Fruit fly (Drosophila melanogaster) whole organism, pupa: Measurements from ENCODE around the gene CG32091.
A peak's percentile ranks its signal among the peaks of the same experiment; 100 is the strongest.

Experiments
- CG10348 ChIP-seq: fragments of 200-800 bp; sonication (Bioruptor generic); IDR thresholded peaks from 2 replicates; pipeline ENCODE4 v1.3.6; 2022; ENCODE audit warnings: missing biosample characterization, missing genetic modification characterization
- CG12605 ChIP-seq: fragments of 200-800 bp; sonication (Bioruptor generic); IDR thresholded peaks from 2 replicates; pipeline ENCODE4 v1.3.6; 2022; ENCODE audit warnings: missing biosample characterization, missing genetic modification characterization
- CG17806 ChIP-seq: fragments of 200-800 bp; sonication (Bioruptor generic); optimal IDR thresholded peaks from 2 replicates; lab custom pipeline; 2018; ENCODE audit warnings: missing biosample characterization, mild to moderate bottlenecking, missing genetic modification characterization, moderate library complexity
- CG34367 ChIP-seq: fragments of 200-800 bp; sonication (Bioruptor generic); optimal IDR thresholded peaks from 2 replicates; lab custom pipeline; 2018; ENCODE audit warnings: missing biosample characterization, mild to moderate bottlenecking, missing genetic modification characterization
- CG8159 ChIP-seq: fragments of 200-800 bp; sonication (Bioruptor generic); optimal IDR thresholded peaks from 3 replicates; lab custom pipeline; 2018; ENCODE audit warnings: missing biosample characterization, mild to moderate bottlenecking, missing genetic modification characterization, moderate library complexity
- CG8301 ChIP-seq: fragments of 200-800 bp; sonication (Bioruptor generic); optimal IDR thresholded peaks from 2 replicates; lab custom pipeline; 2018; ENCODE audit warnings: missing biosample characterization, mild to moderate bottlenecking, missing genetic modification characterization
- CG9948 ChIP-seq: fragments of 200-800 bp; sonication (Bioruptor generic); optimal IDR thresholded peaks from 2 replicates; lab custom pipeline; 2018; ENCODE audit warnings: missing biosample characterization, mild to moderate bottlenecking, missing genetic modification characterization, moderate library complexity
- D1 ChIP-seq: fragments of 200-800 bp; sonication (Bioruptor generic); optimal IDR thresholded peaks from 2 replicates; lab custom pipeline; 2018; ENCODE audit warnings: missing biosample characterization, mild to moderate bottlenecking, missing genetic modification characterization, moderate library complexity
- EcR ChIP-seq: fragments of 200-800 bp; sonication (Bioruptor generic); optimal IDR thresholded peaks from 3 replicates; lab custom pipeline; 2019; ENCODE audit warnings: missing biosample characterization, missing genetic modification characterization, mild to moderate bottlenecking, moderate library complexity, missing genetic modification reagents
- Pif1A ChIP-seq: fragments of 200-800 bp; sonication (Bioruptor generic); optimal IDR thresholded peaks from 3 replicates; lab custom pipeline; 2016; ENCODE audit warnings: missing biosample characterization, missing genetic modification characterization
- Pif1B ChIP-seq: fragments of 200-800 bp; sonication (Bioruptor generic); optimal IDR thresholded peaks from 3 replicates; lab custom pipeline; 2016; ENCODE audit warnings: missing biosample characterization, missing genetic modification characterization
- fd96Ca ChIP-seq: fragments of 200-800 bp; sonication (Bioruptor generic); IDR thresholded peaks from 3 replicates; pipeline ENCODE4 v1.3.6; 2022; ENCODE audit warnings: missing biosample characterization, missing genetic modification characterization
- gl ChIP-seq: fragments of 200-800 bp; sonication (Bioruptor generic); optimal IDR thresholded peaks from 2 replicates; lab custom pipeline; 2018; ENCODE audit warnings: missing biosample characterization, mild to moderate bottlenecking, missing genetic modification characterization
- rn ChIP-seq: fragments of 200-800 bp; sonication (Bioruptor generic); IDR thresholded peaks from 2 replicates; pipeline ENCODE4 v1.3.6; 2022; ENCODE audit warnings: missing biosample characterization, missing genetic modification characterization

The CG32091 gene

dm6 chr3L:11689832-11690602 lies 58.8 kb downstream of the CG32091 start:
- TF ChIP-seq gl (tag; lab: Kevin White, UChicago) (no peak), CG34367 (tag; lab: Kevin White, UChicago) (no peak), D1 (no peak), Pif1A (GFP tag; lab: Kevin White, UChicago) (no peak), CG8301 (tag; lab: Kevin White, UChicago) (no peak), CG10348 (no peak), EcR (no peak), CG17806 (tag; lab: Kevin White, UChicago) (no peak), CG12605 (GFP tag; lab: Robert Waterston, UW) (no peak), rn (no peak), Pif1B (GFP tag; lab: Kevin White, UChicago) (no peak), CG9948 (tag; lab: Kevin White, UChicago) (no peak)

- TF ChIP-seq Pif1B (GFP tag; lab: Kevin White, UChicago) = no peak
- TF ChIP-seq CG34367 (tag; lab: Kevin White, UChicago) = no peak
- no peak for TF ChIP-seq rn
- no peak for TF ChIP-seq fd96Ca (GFP tag; lab: Robert Waterston, UW)
- no peak for TF ChIP-seq CG10348
- TF ChIP-seq D1 = peak; percentile 12
- no peak for TF ChIP-seq CG8159 (tag; lab: Kevin White, UChicago)
Measured at dm6 chr3L:11691203-11691797, 60.1 kb downstream of the CG32091 start, which contains the start of the genes Pldn and CG14135. Pldn (minus strand) TSS chr3L:11691399. CG14135 (plus strand) TSS chr3L:11691571.
